Fruit fly (Drosophila melanogaster) S2 (cell line): Measurements from ENCODE around the gene CG11037.

ENCODE experiments used
- CG8478 ChIP-seq: fragments of >200 bp; optimal IDR thresholded peaks from 2 replicates; lab custom pipeline; 2018
- CTCF ChIP-seq, 2 experiments: fragments of >200 bp; optimal IDR thresholded peaks; 2 replicates each; lab custom pipeline; 2018

DNA sequence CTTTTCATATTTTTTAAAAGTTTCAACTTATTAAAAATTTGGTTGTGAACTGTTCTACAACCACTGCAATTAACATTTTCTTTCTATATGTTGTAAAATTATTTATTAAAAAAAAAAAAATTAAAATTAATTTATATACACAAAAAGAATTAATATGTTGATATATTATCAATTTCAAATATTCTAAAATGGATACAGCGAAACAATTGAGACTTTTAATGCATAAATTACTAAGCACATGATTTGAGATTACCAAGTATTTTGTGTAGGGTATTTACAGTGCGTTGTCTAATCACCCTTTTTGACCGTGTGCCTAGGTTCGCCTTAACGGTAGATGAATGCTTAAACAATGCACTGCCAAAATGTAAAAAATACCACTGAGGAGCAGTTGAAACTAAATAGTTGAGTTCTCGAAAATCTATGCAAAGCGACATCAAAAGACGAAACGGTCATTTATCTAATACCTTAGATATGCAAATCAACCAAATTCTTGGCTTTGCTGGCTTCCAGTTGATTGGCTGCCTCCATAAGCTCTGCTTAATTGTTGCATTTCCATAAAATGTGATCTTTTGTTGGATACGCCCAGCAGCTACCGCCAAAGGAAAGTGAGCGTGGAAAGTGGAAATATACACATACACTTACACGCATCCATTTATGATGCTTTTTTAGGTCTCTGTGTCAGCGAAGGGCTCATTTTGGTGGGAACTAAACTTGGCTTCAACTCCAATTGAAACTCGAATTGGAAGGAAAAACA, 16.0 kb upstream of the CG11037 start:
- TF ChIP-seq CG8478, result no peak
- no peak for TF ChIP-seq CTCF (optimal IDR thresholded peaks at IDR 0.05; lab: Kevin White, UChicago)
